Fruit fly (Drosophila melanogaster) whole organism, adult: ENCODE measurements around the gene Mtpalpha.

ENCODE experiments used
- CG14711 ChIP-seq: fragments of 200-800 bp; sonication (Bioruptor generic); optimal IDR thresholded peaks from 2 replicates; lab custom pipeline; 2018; ENCODE audit warnings: missing biosample characterization, mild to moderate bottlenecking, missing genetic modification characterization, moderate library complexity
- Clk ChIP-seq: fragments of 200-800 bp; sonication (Bioruptor generic); optimal IDR thresholded peaks from 2 replicates; lab custom pipeline; 2017; ENCODE audit warnings: missing biosample characterization, missing genetic modification characterization
- Mnt ChIP-seq: fragments of 200-800 bp; sonication (Bioruptor generic); optimal IDR thresholded peaks from 2 replicates; lab custom pipeline; 2016; ENCODE audit warnings: missing biosample characterization, mild to moderate bottlenecking, missing genetic modification characterization
- cnc ChIP-seq, 2 experiments: fragments of >200 bp; optimal IDR thresholded peaks; 2 replicates each; lab custom pipeline; 2017
- kay ChIP-seq: fragments of 200-800 bp; sonication (Bioruptor generic); peaks from one replicate; lab custom pipeline; 2016; ENCODE audit warnings: missing biosample characterization, missing genetic modification characterization, borderline replicate concordance

DNA sequence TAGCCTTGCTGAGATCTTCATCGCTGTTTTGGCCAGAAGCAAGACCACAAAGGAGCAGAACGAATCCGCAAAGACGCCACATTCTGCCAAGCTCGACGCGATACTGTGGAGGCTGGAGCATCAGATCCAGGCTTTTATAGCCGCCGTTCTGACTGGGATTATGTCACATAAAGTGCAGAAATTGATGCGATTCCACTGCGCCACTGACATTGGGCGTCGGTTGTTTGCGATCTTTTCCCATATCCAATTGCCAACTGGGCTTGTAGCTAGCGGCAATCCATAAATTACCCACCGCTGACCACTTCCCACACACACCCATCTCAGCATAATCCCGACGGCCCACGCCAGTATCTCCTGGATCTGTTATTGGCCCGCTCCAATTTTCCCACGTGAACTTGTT, 24.2 kb upstream of the Mtpalpha start, which contains the start of gene CG4382:
- TF ChIP-seq CG14711 (no peak), kay (GFP tag; lab: Kevin White, UChicago) (no peak), cnc (optimal IDR thresholded peaks at IDR 0.05; lab: Kevin White, UChicago) (no peak), Mnt (GFP tag; lab: Kevin White, UChicago) (no peak), Clk (GFP tag; lab: Kevin White, UChicago) (no peak)
